Fruit fly (Drosophila melanogaster) whole organism, prepupa: ENCODE data around the gene LysD.

ENCODE experiments used
- CG10631 ChIP-seq: fragments of 200-800 bp; sonication (Bioruptor generic); optimal IDR thresholded peaks from 2 replicates; lab custom pipeline; 2016; ENCODE audit warnings: missing biosample characterization, missing genetic modification characterization
- CG10669 ChIP-seq: fragments of 200-800 bp; sonication (Bioruptor generic); optimal IDR thresholded peaks from 3 replicates; lab custom pipeline; 2018; ENCODE audit warnings: missing biosample characterization, mild to moderate bottlenecking, missing genetic modification characterization, moderate library complexity
- CG11294 ChIP-seq: fragments of 200-800 bp; sonication (Bioruptor generic); IDR thresholded peaks from 2 replicates; pipeline ENCODE4 v1.3.6; 2022; ENCODE audit warnings: missing biosample characterization, missing genetic modification characterization
- CG11762 ChIP-seq: fragments of 200-800 bp; sonication (Bioruptor generic); optimal IDR thresholded peaks from 3 replicates; lab custom pipeline; 2016; ENCODE audit warnings: missing biosample characterization, missing genetic modification characterization; ENCODE audit not compliant: insufficient read depth
- CG11902 ChIP-seq: fragments of 200-800 bp; sonication (Bioruptor generic); optimal IDR thresholded peaks from 3 replicates; lab custom pipeline; 2016; ENCODE audit warnings: missing biosample characterization, missing genetic modification characterization
- CG15336 ChIP-seq: fragments of 200-800 bp; sonication (Bioruptor generic); IDR thresholded peaks from 2 replicates; pipeline ENCODE4 v1.3.6; 2022; ENCODE audit warnings: missing biosample characterization, missing genetic modification characterization
- CG1621 ChIP-seq: fragments of 200-800 bp; sonication (Bioruptor generic); optimal IDR thresholded peaks from 3 replicates; lab custom pipeline; 2018; ENCODE audit warnings: missing biosample characterization, mild to moderate bottlenecking, missing genetic modification characterization
- CG16779 ChIP-seq: fragments of 200-800 bp; sonication (Bioruptor generic); optimal IDR thresholded peaks from 3 replicates; lab custom pipeline; 2017; ENCODE audit warnings: missing biosample characterization, mild to moderate bottlenecking, missing genetic modification characterization
- CG3032 ChIP-seq: fragments of 200-800 bp; optimal IDR thresholded peaks from 2 replicates; lab custom pipeline; 2019; ENCODE audit warnings: missing biosample characterization, mild to moderate bottlenecking, missing genetic modification characterization, moderate library complexity
- CG31627 ChIP-seq: fragments of 200-800 bp; sonication (Bioruptor generic); optimal IDR thresholded peaks from 3 replicates; lab custom pipeline; 2016; ENCODE audit warnings: missing biosample characterization, missing genetic modification characterization
- CG32006 ChIP-seq: fragments of 200-800 bp; sonication (Bioruptor generic); optimal IDR thresholded peaks from 3 replicates; lab custom pipeline; 2017; ENCODE audit warnings: missing biosample characterization, mild to moderate bottlenecking, missing genetic modification characterization
- CG34406 ChIP-seq: fragments of 200-800 bp; sonication (Bioruptor generic); optimal IDR thresholded peaks from 3 replicates; lab custom pipeline; 2016; ENCODE audit warnings: missing biosample characterization, missing genetic modification characterization
- CG3919 ChIP-seq: fragments of 200-800 bp; sonication (Bioruptor generic); optimal IDR thresholded peaks from 3 replicates; lab custom pipeline; 2016; ENCODE audit warnings: missing biosample characterization, missing genetic modification characterization
- CG4318 ChIP-seq: fragments of 200-800 bp; sonication (Bioruptor generic); optimal IDR thresholded peaks from 3 replicates; lab custom pipeline; 2017; ENCODE audit warnings: missing biosample characterization, mild to moderate bottlenecking, missing genetic modification characterization
- CG6163 ChIP-seq: fragments of 200-800 bp; sonication (Bioruptor generic); IDR thresholded peaks from 3 replicates; pipeline ENCODE4 v1.3.6; 2022; ENCODE audit warnings: missing biosample characterization, missing genetic modification characterization
- CG6276 ChIP-seq: fragments of 200-800 bp; sonication (Bioruptor generic); optimal IDR thresholded peaks from 2 replicates; lab custom pipeline; 2017; ENCODE audit warnings: missing biosample characterization, mild to moderate bottlenecking, missing genetic modification characterization
- CG6808 ChIP-seq: fragments of 200-800 bp; sonication (Bioruptor generic); optimal IDR thresholded peaks from 3 replicates; lab custom pipeline; 2017; ENCODE audit warnings: missing biosample characterization, missing genetic modification characterization, mild to moderate bottlenecking, moderate library complexity, missing genetic modification reagents
- CG6854 ChIP-seq: fragments of 200-800 bp; sonication (Bioruptor generic); optimal IDR thresholded peaks from 2 replicates; lab custom pipeline; 2017; ENCODE audit warnings: missing biosample characterization, mild to moderate bottlenecking, missing genetic modification characterization
- CG8119 ChIP-seq: fragments of 200-800 bp; sonication (Bioruptor generic); IDR thresholded peaks from 3 replicates; pipeline ENCODE4 v1.3.6; 2022; ENCODE audit warnings: missing biosample characterization, missing genetic modification characterization
- CG8319 ChIP-seq: fragments of 200-800 bp; sonication (Bioruptor generic); optimal IDR thresholded peaks from 3 replicates; lab custom pipeline; 2016; ENCODE audit warnings: missing biosample characterization, missing genetic modification characterization
- CG8632 ChIP-seq: fragments of 200-800 bp; sonication (Bioruptor generic); optimal IDR thresholded peaks from 3 replicates; lab custom pipeline; 2016; ENCODE audit warnings: missing biosample characterization, missing genetic modification characterization
- CG9139 ChIP-seq: fragments of 200-800 bp; sonication (Bioruptor generic); optimal IDR thresholded peaks from 3 replicates; lab custom pipeline; 2017; ENCODE audit warnings: missing biosample characterization, mild to moderate bottlenecking, missing genetic modification characterization
- Eip75B ChIP-seq: fragments of 200-800 bp; sonication (Bioruptor generic); optimal IDR thresholded peaks from 3 replicates; lab custom pipeline; 2016; ENCODE audit warnings: missing biosample characterization, missing genetic modification characterization
- Eip78C ChIP-seq: fragments of 200-800 bp; sonication (Bioruptor generic); peaks from one replicate; lab custom pipeline; 2016; ENCODE audit warnings: missing biosample characterization, missing genetic modification characterization
- Eip93F ChIP-seq: fragments of 200-800 bp; sonication (Bioruptor generic); optimal IDR thresholded peaks from 2 replicates; lab custom pipeline; 2016; ENCODE audit warnings: missing biosample characterization, mild to moderate bottlenecking, missing genetic modification characterization
- Ets21C ChIP-seq: fragments of 200-800 bp; sonication (Bioruptor generic); optimal IDR thresholded peaks from 3 replicates; lab custom pipeline; 2016; ENCODE audit warnings: missing biosample characterization, missing genetic modification characterization
- Hr39 ChIP-seq: fragments of 200-800 bp; sonication (Bioruptor generic); optimal IDR thresholded peaks from 2 replicates; lab custom pipeline; 2016; ENCODE audit warnings: missing biosample characterization, missing genetic modification characterization
- Lpt ChIP-seq: fragments of 200-800 bp; sonication (Bioruptor generic); optimal IDR thresholded peaks from 3 replicates; lab custom pipeline; 2016; ENCODE audit warnings: missing biosample characterization, missing genetic modification characterization
- Met ChIP-seq: fragments of 200-800 bp; sonication (Bioruptor generic); optimal IDR thresholded peaks from 3 replicates; lab custom pipeline; 2016; ENCODE audit warnings: missing biosample characterization, missing genetic modification characterization
- Smox ChIP-seq: fragments of 200-800 bp; sonication (Bioruptor generic); optimal IDR thresholded peaks from 3 replicates; lab custom pipeline; 2016; ENCODE audit warnings: missing biosample characterization, missing genetic modification characterization
- Sox102F ChIP-seq: fragments of 200-800 bp; sonication (Bioruptor generic); optimal IDR thresholded peaks from 2 replicates; lab custom pipeline; 2016; ENCODE audit warnings: missing biosample characterization, mild to moderate bottlenecking, missing genetic modification characterization
- Sox14 ChIP-seq: fragments of 200-800 bp; sonication (Bioruptor generic); optimal IDR thresholded peaks from 3 replicates; lab custom pipeline; 2016; ENCODE audit warnings: missing biosample characterization, missing genetic modification characterization
- Sox15 ChIP-seq: fragments of 200-800 bp; sonication (Bioruptor generic); optimal IDR thresholded peaks from 3 replicates; lab custom pipeline; 2016; ENCODE audit warnings: missing biosample characterization, missing genetic modification characterization
- achi ChIP-seq: fragments of 200-800 bp; sonication (Bioruptor generic); optimal IDR thresholded peaks from 3 replicates; lab custom pipeline; 2016; ENCODE audit warnings: missing biosample characterization, missing genetic modification characterization
- acj6 ChIP-seq: fragments of 200-800 bp; sonication (Bioruptor generic); optimal IDR thresholded peaks from 3 replicates; lab custom pipeline; 2016; ENCODE audit warnings: missing biosample characterization, missing genetic modification characterization
- cyc ChIP-seq: fragments of 200-800 bp; sonication (Bioruptor generic); optimal IDR thresholded peaks from 3 replicates; lab custom pipeline; 2016; ENCODE audit warnings: missing biosample characterization, missing genetic modification characterization
- dac ChIP-seq: fragments of 200-800 bp; sonication (Bioruptor generic); optimal IDR thresholded peaks from 2 replicates; lab custom pipeline; 2017; ENCODE audit warnings: missing biosample characterization, mild to moderate bottlenecking, missing genetic modification characterization
- dsx ChIP-seq: fragments of 200-800 bp; optimal IDR thresholded peaks from 3 replicates; lab custom pipeline; 2019; ENCODE audit warnings: missing biosample characterization, mild to moderate bottlenecking, missing genetic modification characterization, moderate library complexity; ENCODE audit not compliant: poor library complexity, severe bottlenecking
- eg ChIP-seq: fragments of 200-800 bp; sonication (Bioruptor generic); IDR thresholded peaks from 3 replicates; pipeline ENCODE4 v1.3.6; 2022; ENCODE audit warnings: missing biosample characterization, missing genetic modification characterization
- esn ChIP-seq: fragments of 200-800 bp; sonication (Bioruptor generic); optimal IDR thresholded peaks from 2 replicates; lab custom pipeline; 2016; ENCODE audit warnings: missing biosample characterization, mild to moderate bottlenecking, missing genetic modification characterization, moderate library complexity
- fd59A ChIP-seq: fragments of 200-800 bp; sonication (Bioruptor generic); optimal IDR thresholded peaks from 2 replicates; lab custom pipeline; 2017; ENCODE audit warnings: missing biosample characterization, mild to moderate bottlenecking, missing genetic modification characterization, missing genetic modification reagents
- fd85E ChIP-seq: fragments of 200-800 bp; sonication (Bioruptor generic); optimal IDR thresholded peaks from 3 replicates; lab custom pipeline; 2016; ENCODE audit warnings: missing biosample characterization, missing genetic modification characterization
- fkh ChIP-seq: fragments of 200-800 bp; sonication (Bioruptor generic); optimal IDR thresholded peaks from 3 replicates; lab custom pipeline; 2017; ENCODE audit warnings: missing biosample characterization, mild to moderate bottlenecking, missing genetic modification characterization, moderate library complexity
- lz ChIP-seq: fragments of 200-800 bp; sonication (Bioruptor generic); optimal IDR thresholded peaks from 3 replicates; lab custom pipeline; 2016; ENCODE audit warnings: missing biosample characterization, missing genetic modification characterization
- net ChIP-seq: fragments of 200-800 bp; sonication (Bioruptor generic); optimal IDR thresholded peaks from 3 replicates; lab custom pipeline; 2016; ENCODE audit warnings: missing biosample characterization, missing genetic modification characterization
- pdm3 ChIP-seq: fragments of 200-800 bp; sonication (Bioruptor generic); optimal IDR thresholded peaks from 3 replicates; lab custom pipeline; 2016; ENCODE audit warnings: missing biosample characterization, missing genetic modification characterization
- salr ChIP-seq, 2 experiments: fragments of 200-800 bp; sonication (Bioruptor generic); optimal IDR thresholded peaks; 3 replicates each; lab custom pipeline; 2016 to 2018; ENCODE audit warnings: missing biosample characterization in 2 of 2, missing genetic modification characterization in 2 of 2, mild to moderate bottlenecking in 1 of 2
- spab ChIP-seq: fragments of 200-800 bp; sonication (Bioruptor generic); optimal IDR thresholded peaks from 2 replicates; lab custom pipeline; 2017; ENCODE audit warnings: missing biosample characterization, mild to moderate bottlenecking, missing genetic modification characterization, missing genetic modification reagents
- ss ChIP-seq, 2 experiments: fragments of 200-800 bp; sonication (Bioruptor generic); optimal IDR thresholded peaks; 2 replicates in 1 of 2; 3 replicates in 1 of 2; lab custom pipeline; 2017 to 2018; ENCODE audit warnings: mild to moderate bottlenecking in 2 of 2, missing biosample characterization in 2 of 2, missing genetic modification characterization in 2 of 2, moderate library complexity in 1 of 2
- svp ChIP-seq: fragments of 200-800 bp; sonication (Bioruptor generic); peaks from one replicate; lab custom pipeline; 2016; ENCODE audit warnings: missing biosample characterization, missing genetic modification characterization
- topi ChIP-seq: fragments of 200-800 bp; sonication (Bioruptor generic); optimal IDR thresholded peaks from 3 replicates; lab custom pipeline; 2016; ENCODE audit warnings: missing biosample characterization, missing genetic modification characterization
- vri ChIP-seq: fragments of 200-800 bp; sonication (Bioruptor generic); optimal IDR thresholded peaks from 3 replicates; lab custom pipeline; 2016; ENCODE audit warnings: missing biosample characterization, mild to moderate bottlenecking, missing genetic modification characterization

Gene LysD

dm6 chr3L:1188936-1189659 is 21.9 kb downstream of the LysD start, which contains the start of gene CG13912:
CG13912 (plus strand) TSS chr3L:1189588.
- TF ChIP-seq CG4318 (no peak), eg (GFP tag; lab: Robert Waterston, UW) (no peak), CG3919 (GFP tag; lab: Kevin White, UChicago) (no peak), CG11294 (no peak), spab (GFP tag; lab: Kevin White, UChicago) (peak; percentile 15), cyc (no peak), fd59A (GFP tag; lab: Kevin White, UChicago) (no peak), Hr39 (no peak), dac (GFP tag; lab: Kevin White, UChicago) (no peak), CG10669 (GFP tag; lab: Kevin White, UChicago) (peak; percentile 31), dsx (GFP tag; lab: Kevin White, UChicago) (no peak), CG6276 (GFP tag; lab: Kevin White, UChicago) (peak; percentile 59), CG6163 (no peak), topi (GFP tag; lab: Kevin White, UChicago) (no peak), CG31627 (GFP tag; lab: Kevin White, UChicago) (no peak), Eip75B (GFP tag; lab: Kevin White, UChicago) (no peak), fkh (peak; percentile 48), acj6 (GFP tag; lab: Kevin White, UChicago) (no peak), salr (GFP tag; optimal IDR thresholded peaks at IDR 0.05; lab: Kevin White, UChicago) (no peak), ss (GFP tag; optimal IDR thresholded peaks at IDR 0.05; lab: Kevin White, UChicago) (peak; percentile 67 to 72), CG11762 (no peak), CG15336 (no peak), lz (GFP tag; lab: Kevin White, UChicago) (no peak), Sox15 (no peak), CG6854 (GFP tag; lab: Kevin White, UChicago) (peak; percentile 54), CG8319 (no peak), CG32006 (no peak), Eip93F (GFP tag; lab: Kevin White, UChicago) (no peak), CG3032 (no peak), svp (peak; percentile 94), CG34406 (GFP tag; lab: Kevin White, UChicago) (no peak), fd85E (GFP tag; lab: Kevin White, UChicago) (no peak), CG6808 (peak; percentile 58), Met (GFP tag; lab: Kevin White, UChicago) (no peak), esn (GFP tag; lab: Kevin White, UChicago) (no peak), pdm3 (GFP tag; lab: Kevin White, UChicago) (no peak), CG8119 (GFP tag; lab: Robert Waterston, UW) (no peak), Ets21C (no peak), Smox (no peak), CG11902 (no peak), CG1621 (no peak), net (GFP tag; lab: Kevin White, UChicago) (no peak), Lpt (GFP tag; lab: Kevin White, UChicago) (no peak), achi (GFP tag; lab: Kevin White, UChicago) (no peak), Eip78C (GFP tag; lab: Kevin White, UChicago) (no peak), vri (peak; percentile 62), CG9139 (peak; percentile 54), Sox14 (GFP tag; lab: Kevin White, UChicago) (no peak), CG8632 (GFP tag; lab: Kevin White, UChicago) (no peak), CG10631 (GFP tag; lab: Kevin White, UChicago) (no peak), CG16779 (tag; lab: Kevin White, UChicago) (peak; percentile 1), Sox102F (GFP tag; lab: Kevin White, UChicago) (no peak)
